Fruit fly (Drosophila melanogaster) whole organism, embryonic: ENCODE data around the gene CkIIalpha-i3.

ENCODE experiments used
- Abd-B ChIP-seq: fragments of 200-800 bp; sonication (Bioruptor generic); optimal IDR thresholded peaks from 2 replicates; lab custom pipeline; 2018; ENCODE audit warnings: missing biosample characterization, mild to moderate bottlenecking, missing genetic modification characterization, moderate library complexity
- BEAF-32 ChIP-seq: fragments of 200-800 bp; sonication (Bioruptor generic); optimal IDR thresholded peaks from 3 replicates; lab custom pipeline; 2017; ENCODE audit warnings: missing biosample characterization, missing genetic modification characterization, mild to moderate bottlenecking, moderate library complexity, missing genetic modification reagents
- BtbVII ChIP-seq: fragments of 200-800 bp; sonication (Bioruptor generic); optimal IDR thresholded peaks from 3 replicates; lab custom pipeline; 2017; ENCODE audit warnings: missing biosample characterization, mild to moderate bottlenecking, missing genetic modification characterization
- CG10147 ChIP-seq: fragments of 200-800 bp; sonication (Bioruptor generic); optimal IDR thresholded peaks from 2 replicates; lab custom pipeline; 2019; ENCODE audit warnings: missing biosample characterization, mild to moderate bottlenecking, missing genetic modification characterization, moderate library complexity
- CG10979 ChIP-seq: fragments of 200-800 bp; sonication (Bioruptor generic); optimal IDR thresholded peaks from 2 replicates; lab custom pipeline; 2018; ENCODE audit warnings: missing biosample characterization, mild to moderate bottlenecking, missing genetic modification characterization, moderate library complexity
- CG11398 ChIP-seq: fragments of 200-800 bp; sonication (Bioruptor generic); optimal IDR thresholded peaks from 2 replicates; lab custom pipeline; 2016; ENCODE audit warnings: missing biosample characterization, missing genetic modification characterization
- CG11456 ChIP-seq: fragments of 200-800 bp; sonication (Bioruptor generic); IDR thresholded peaks from 3 replicates; pipeline ENCODE4 v1.3.6; 2022; ENCODE audit warnings: missing biosample characterization, missing genetic modification characterization
- CG1233 ChIP-seq: fragments of 200-800 bp; sonication (Bioruptor generic); optimal IDR thresholded peaks from 4 replicates; lab custom pipeline; 2018; ENCODE audit warnings: missing biosample characterization, mild to moderate bottlenecking, missing genetic modification characterization
- CG12744 ChIP-seq: fragments of 200-800 bp; sonication (Bioruptor generic); optimal IDR thresholded peaks from 2 replicates; lab custom pipeline; 2016; ENCODE audit warnings: missing biosample characterization, missing genetic modification characterization
- CG13624 ChIP-seq: fragments of 200-800 bp; sonication (Bioruptor generic); optimal IDR thresholded peaks from 2 replicates; lab custom pipeline; 2016; ENCODE audit warnings: missing biosample characterization, missing genetic modification characterization
- CG15514 ChIP-seq: fragments of 200-800 bp; sonication (Bioruptor generic); optimal IDR thresholded peaks from 3 replicates; lab custom pipeline; 2017; ENCODE audit warnings: missing biosample characterization, missing genetic modification characterization, mild to moderate bottlenecking, moderate library complexity, missing genetic modification reagents
- CG17186 ChIP-seq: fragments of 200-800 bp; sonication (Bioruptor generic); optimal IDR thresholded peaks from 3 replicates; lab custom pipeline; 2017; ENCODE audit warnings: missing biosample characterization, missing genetic modification reagents, missing genetic modification characterization
- CG18619 ChIP-seq: fragments of 200-800 bp; sonication (Bioruptor generic); optimal IDR thresholded peaks from 3 replicates; lab custom pipeline; 2017; ENCODE audit warnings: missing biosample characterization, mild to moderate bottlenecking, missing genetic modification characterization
- CG2889 ChIP-seq: fragments of 200-800 bp; sonication (Bioruptor generic); IDR thresholded peaks from 3 replicates; pipeline ENCODE4 v1.3.6; 2022; ENCODE audit warnings: missing biosample characterization, missing genetic modification characterization
- CG30020 ChIP-seq: fragments of 200-800 bp; optimal IDR thresholded peaks from 2 replicates; lab custom pipeline; 2019; ENCODE audit warnings: missing biosample characterization, mild to moderate bottlenecking, missing genetic modification characterization, moderate library complexity
- CG3838 ChIP-seq: fragments of 200-800 bp; sonication (Bioruptor generic); optimal IDR thresholded peaks from 3 replicates; lab custom pipeline; 2016; ENCODE audit warnings: missing biosample characterization, missing genetic modification characterization
- CG4404 ChIP-seq: fragments of 200-800 bp; sonication (Bioruptor generic); IDR thresholded peaks from 2 replicates; pipeline ENCODE4 v1.3.6; 2022; ENCODE audit warnings: missing biosample characterization, missing genetic modification characterization
- CG4730 ChIP-seq: fragments of 200-800 bp; sonication (Bioruptor generic); IDR thresholded peaks from 2 replicates; pipeline ENCODE4 v1.3.6; 2022; ENCODE audit warnings: missing biosample characterization, missing genetic modification characterization
- CG6254 ChIP-seq: fragments of 200-800 bp; sonication (Bioruptor generic); optimal IDR thresholded peaks from 3 replicates; lab custom pipeline; 2017; ENCODE audit warnings: mild to moderate bottlenecking, missing biosample characterization, missing genetic modification reagents, missing genetic modification characterization
- CG8281 ChIP-seq: fragments of 200-800 bp; sonication (Bioruptor generic); optimal IDR thresholded peaks from 2 replicates; lab custom pipeline; 2018; ENCODE audit warnings: missing biosample characterization, mild to moderate bottlenecking, missing genetic modification characterization, moderate library complexity
- CG8765 ChIP-seq: fragments of 200-800 bp; sonication (Bioruptor generic); IDR thresholded peaks from 2 replicates; pipeline ENCODE4 v1.3.6; 2022; ENCODE audit warnings: missing biosample characterization, missing genetic modification characterization
- CG9876 ChIP-seq: fragments of 200-800 bp; sonication (Bioruptor generic); optimal IDR thresholded peaks from 2 replicates; lab custom pipeline; 2016; ENCODE audit warnings: missing biosample characterization, missing genetic modification characterization
- Elba2 ChIP-seq: fragments of 200-800 bp; sonication (Bioruptor generic); optimal IDR thresholded peaks from 3 replicates; lab custom pipeline; 2016; ENCODE audit warnings: missing biosample characterization, missing genetic modification characterization
- Ets65A ChIP-seq: fragments of 200-800 bp; sonication (Bioruptor generic); peaks from one replicate; lab custom pipeline; 2016; ENCODE audit warnings: missing biosample characterization, missing genetic modification characterization
- Gsc ChIP-seq: fragments of 200-800 bp; sonication (Bioruptor generic); IDR thresholded peaks from 2 replicates; pipeline ENCODE4 v1.3.6; 2022; ENCODE audit warnings: missing biosample characterization, missing genetic modification characterization
- Gug ChIP-seq: fragments of 200-800 bp; sonication (Bioruptor generic); IDR thresholded peaks from 4 replicates; pipeline ENCODE4 v1.3.6; 2022; ENCODE audit warnings: missing biosample characterization, missing genetic modification characterization
- H15 ChIP-seq: fragments of 200-800 bp; sonication (Bioruptor generic); IDR thresholded peaks from 3 replicates; pipeline ENCODE4 v1.3.6; 2022; ENCODE audit warnings: missing biosample characterization, missing genetic modification characterization
- Hey ChIP-seq: fragments of 200-800 bp; sonication (Bioruptor generic); optimal IDR thresholded peaks from 3 replicates; lab custom pipeline; 2018; ENCODE audit warnings: missing biosample characterization, mild to moderate bottlenecking, missing genetic modification characterization
- NC2α ChIP-seq: fragments of 200-800 bp; sonication (Bioruptor generic); optimal IDR thresholded peaks from 2 replicates; lab custom pipeline; 2016; ENCODE audit warnings: missing biosample characterization, missing genetic modification characterization
- NC2β ChIP-seq: fragments of 200-800 bp; sonication (Bioruptor generic); optimal IDR thresholded peaks from 2 replicates; lab custom pipeline; 2016; ENCODE audit warnings: missing biosample characterization, missing genetic modification characterization
- Neu2 ChIP-seq: fragments of 200-800 bp; sonication (Bioruptor generic); optimal IDR thresholded peaks from 3 replicates; lab custom pipeline; 2016; ENCODE audit warnings: missing biosample characterization, missing genetic modification characterization, borderline replicate concordance
- Ravus ChIP-seq: fragments of 200-800 bp; sonication (Bioruptor generic); IDR thresholded peaks from 2 replicates; pipeline ENCODE4 v1.3.6; 2022; ENCODE audit warnings: missing biosample characterization, missing genetic modification characterization
- Rx ChIP-seq: fragments of 200-800 bp; sonication (Bioruptor generic); IDR thresholded peaks from 2 replicates; pipeline ENCODE4 v1.3.6; 2022; ENCODE audit warnings: missing biosample characterization, missing genetic modification characterization
- aop ChIP-seq: fragments of 200-800 bp; sonication (Bioruptor generic); IDR thresholded peaks from 2 replicates; pipeline ENCODE4 v1.3.6; 2022; ENCODE audit warnings: missing biosample characterization, missing genetic modification characterization
- ase ChIP-seq: fragments of 200-800 bp; sonication (Bioruptor generic); IDR thresholded peaks from 3 replicates; pipeline ENCODE4 v1.3.6; 2022; ENCODE audit warnings: missing biosample characterization, missing genetic modification characterization
- ash1 ChIP-seq: fragments of 200-800 bp; sonication (Bioruptor generic); optimal IDR thresholded peaks from 2 replicates; lab custom pipeline; 2018; ENCODE audit warnings: missing biosample characterization, mild to moderate bottlenecking, missing genetic modification characterization
- bigmax ChIP-seq: fragments of 200-800 bp; sonication (Bioruptor generic); optimal IDR thresholded peaks from 2 replicates; lab custom pipeline; 2018; ENCODE audit warnings: missing biosample characterization, mild to moderate bottlenecking, missing genetic modification characterization
- cas ChIP-seq: fragments of 200-800 bp; sonication (Bioruptor generic); IDR thresholded peaks from 2 replicates; pipeline ENCODE4 v1.3.6; 2022; ENCODE audit warnings: missing biosample characterization, missing genetic modification characterization
- cato ChIP-seq: fragments of 200-800 bp; sonication (Bioruptor generic); optimal IDR thresholded peaks from 2 replicates; lab custom pipeline; 2016; ENCODE audit warnings: missing biosample characterization, missing genetic modification characterization, borderline replicate concordance
- cg ChIP-seq: fragments of 200-800 bp; sonication (Bioruptor generic); optimal IDR thresholded peaks from 3 replicates; lab custom pipeline; 2019; ENCODE audit warnings: missing biosample characterization, mild to moderate bottlenecking, missing genetic modification characterization, moderate library complexity
- chm ChIP-seq: fragments of 200-800 bp; sonication (Bioruptor generic); IDR thresholded peaks from 2 replicates; pipeline ENCODE4 v1.3.6; 2022; ENCODE audit warnings: missing biosample characterization, missing genetic modification characterization
- dpn ChIP-seq, 2 experiments: fragments of 200-800 bp; sonication (Bioruptor generic); optimal IDR thresholded peaks; 3 replicates each; lab custom pipeline; 2016; ENCODE audit warnings: missing biosample characterization in 2 of 2, missing genetic modification characterization in 2 of 2
- gro ChIP-seq: fragments of 200-800 bp; sonication (Bioruptor generic); optimal IDR thresholded peaks from 2 replicates; lab custom pipeline; 2016; ENCODE audit warnings: missing biosample characterization, missing genetic modification characterization
- gsb ChIP-seq: fragments of 200-800 bp; sonication (Bioruptor generic); IDR thresholded peaks from 2 replicates; pipeline ENCODE4 v1.3.6; 2022; ENCODE audit warnings: missing biosample characterization, missing genetic modification characterization
- lbe ChIP-seq: fragments of 200-800 bp; sonication (Bioruptor generic); optimal IDR thresholded peaks from 2 replicates; lab custom pipeline; 2016; ENCODE audit warnings: missing biosample characterization, mild to moderate bottlenecking, missing genetic modification characterization
- ranshi ChIP-seq: fragments of 200-800 bp; sonication (Bioruptor generic); IDR thresholded peaks from 2 replicates; pipeline ENCODE4 v1.3.6; 2022; ENCODE audit warnings: missing biosample characterization, missing genetic modification characterization
- sc ChIP-seq, 3 experiments: fragments of >200 bp in 2 of 3; fragments of 200-800 bp in 1 of 3; sonication (Bioruptor generic) in 1 of 3; optimal IDR thresholded peaks; 2 replicates in 2 of 3; 3 replicates in 1 of 3; lab custom pipeline; 2017; ENCODE audit warnings: mild to moderate bottlenecking in 1 of 3, missing biosample characterization in 1 of 3, missing genetic modification characterization in 1 of 3, missing genetic modification reagents in 1 of 3
- tin ChIP-seq: fragments of 200-800 bp; sonication (Bioruptor generic); optimal IDR thresholded peaks from 3 replicates; lab custom pipeline; 2016; ENCODE audit warnings: missing biosample characterization, missing genetic modification characterization
- tio ChIP-seq: fragments of 200-800 bp; sonication (Bioruptor generic); optimal IDR thresholded peaks from 2 replicates; lab custom pipeline; 2017; ENCODE audit warnings: missing biosample characterization, missing genetic modification characterization, inconsistent platforms
- trem ChIP-seq: fragments of 200-800 bp; optimal IDR thresholded peaks from 3 replicates; lab custom pipeline; 2019; ENCODE audit warnings: missing biosample characterization, mild to moderate bottlenecking, missing genetic modification characterization, moderate library complexity

CkIIalpha-i3 gene

DNA sequence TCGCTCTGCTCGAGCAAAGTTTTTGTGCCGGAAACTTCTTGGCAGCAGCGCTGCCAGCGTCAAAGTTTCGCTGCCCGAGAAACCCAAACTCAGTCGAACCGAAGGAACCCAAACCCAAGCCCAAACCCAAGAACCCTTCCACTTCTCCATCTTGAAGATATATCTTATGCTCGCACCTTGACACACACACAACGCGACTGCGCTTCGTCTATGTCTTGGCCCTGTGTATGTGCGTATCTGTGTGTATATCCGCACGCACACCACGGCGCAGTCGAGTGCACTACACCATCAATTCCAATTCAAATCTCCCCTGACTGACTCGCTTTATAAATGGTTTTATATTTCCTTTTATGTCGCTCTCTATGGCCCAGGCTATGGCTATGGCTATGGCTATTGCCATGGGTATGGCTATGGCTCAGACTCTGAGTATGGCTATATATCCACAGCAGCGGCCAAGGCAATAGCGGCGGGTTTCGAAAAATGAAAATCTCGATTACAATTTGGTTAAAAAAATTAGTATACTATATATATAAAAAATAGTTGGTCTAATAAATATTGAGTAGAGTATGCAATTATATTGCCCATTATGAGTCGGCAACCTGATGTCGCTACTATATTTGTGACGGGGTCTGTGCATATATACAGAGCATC, 13.9 kb downstream of the CkIIalpha-i3 start (continued):
- TF ChIP-seq CG17186 (GFP tag; lab: Kevin White, UChicago) = peak; percentile 80
- TF ChIP-seq trem (tag; lab: Kevin White, UChicago) = peak; percentile 95
- TF ChIP-seq Ravus (GFP tag; lab: Robert Waterston, UW) = peak; percentile 80
- peak; percentile 96 for TF ChIP-seq CG4404 (GFP tag; lab: Robert Waterston, UW)
- peak; percentile 93 for TF ChIP-seq Rx (GFP tag; lab: Robert Waterston, UW)
- TF ChIP-seq CG30020 (tag; lab: Kevin White, UChicago) = peak; percentile 72
- TF ChIP-seq CG2889 = peak; percentile 89
- TF ChIP-seq CG1233 (GFP tag; lab: Kevin White, UChicago) = peak; percentile 97
- TF ChIP-seq CG8765 (GFP tag; lab: Robert Waterston, UW) = peak; percentile 96
- peak; percentile 90 for TF ChIP-seq Ets65A (GFP tag; lab: Kevin White, UChicago)
- TF ChIP-seq tio = no peak
- peak; percentile 94 for TF ChIP-seq CG11456 (GFP tag; lab: Robert Waterston, UW)
- TF ChIP-seq BtbVII (GFP tag; lab: Kevin White, UChicago) = peak; percentile 97
- TF ChIP-seq gro (GFP tag; lab: Kevin White, UChicago) = peak; percentile 43
- no peak for TF ChIP-seq sc (optimal IDR thresholded peaks at IDR 0.05; lab: Kevin White, UChicago)
- peak; percentile 93 for TF ChIP-seq sc (GFP tag; optimal IDR thresholded peaks at IDR 0.05; lab: Kevin White, UChicago)
- peak; percentile 58 for TF ChIP-seq bigmax
- peak; percentile 88 for TF ChIP-seq aop (GFP tag; lab: Robert Waterston, UW)
- peak; percentile 51 for TF ChIP-seq CG3838
- TF ChIP-seq chm (GFP tag; lab: Robert Waterston, UW) = peak; percentile 96
- TF ChIP-seq cas (GFP tag; lab: Robert Waterston, UW) = 0 out of 2 replicates have a peak, but pooled peaks have one; percentile 72
- TF ChIP-seq gsb (GFP tag; lab: Robert Waterston, UW) = peak; percentile 92
- peak; percentile 15 for TF ChIP-seq CG9876 (GFP tag; lab: Kevin White, UChicago)
- TF ChIP-seq ase (GFP tag; lab: Robert Waterston, UW) = peak; percentile 93
- TF ChIP-seq CG12744 (GFP tag; lab: Kevin White, UChicago) = peak; percentile 9
- TF ChIP-seq Abd-B (GFP tag; lab: Kevin White, UChicago) = peak; percentile 95
- TF ChIP-seq CG11398 (GFP tag; lab: Kevin White, UChicago) = peak; percentile 47
- peak; percentile 94 for TF ChIP-seq CG10147 (GFP tag; lab: Kevin White, UChicago)
- peak; percentile 66 for TF ChIP-seq NC2β (GFP tag; lab: Kevin White, UChicago)
- TF ChIP-seq cg (GFP tag; lab: Kevin White, UChicago) = peak; percentile 84
- no peak for TF ChIP-seq Neu2
- TF ChIP-seq CG8281 (tag; lab: Kevin White, UChicago) = peak; percentile 88
- peak; percentile 46 for TF ChIP-seq Elba2
- TF ChIP-seq tin (GFP tag; lab: Kevin White, UChicago) = peak; percentile 96
- peak; percentile 96 for TF ChIP-seq CG6254 (GFP tag; lab: Kevin White, UChicago)
- TF ChIP-seq CG15514 = peak; percentile 88
- peak; percentile 94 for TF ChIP-seq H15 (GFP tag; lab: Robert Waterston, UW)
- TF ChIP-seq CG18619 (GFP tag; lab: Kevin White, UChicago) = peak; percentile 95
- TF ChIP-seq NC2α (GFP tag; lab: Kevin White, UChicago) = peak; percentile 34
- TF ChIP-seq ash1 (GFP tag; lab: Kevin White, UChicago) = peak; percentile 46
- TF ChIP-seq Gug (GFP tag; lab: Robert Waterston, UW) = peak; percentile 93
- peak; percentile 40 for TF ChIP-seq Hey (tag; lab: Kevin White, UChicago)
- peak; percentile 84 for TF ChIP-seq cato (GFP tag; lab: Kevin White, UChicago)
- TF ChIP-seq lbe (GFP tag; lab: Kevin White, UChicago) = peak; percentile 87
- peak; percentile 97 for TF ChIP-seq ranshi (GFP tag; lab: Robert Waterston, UW)
- peak; percentile 98 for TF ChIP-seq CG10979
- peak; percentile 93 for TF ChIP-seq CG4730 (GFP tag; lab: Robert Waterston, UW)
- TF ChIP-seq dpn (GFP tag; optimal IDR thresholded peaks at IDR 0.05; lab: Kevin White, UChicago) = peak; percentile 66 to 92
- peak; percentile 9 for TF ChIP-seq BEAF-32 (GFP tag; lab: Kevin White, UChicago)
- TF ChIP-seq Gsc (GFP tag; lab: Robert Waterston, UW) = peak; percentile 87
- peak; percentile 41 for TF ChIP-seq CG13624 (GFP tag; lab: Kevin White, UChicago)
